Worm (Caenorhabditis elegans) whole organism, L4 larva: Measurements from ENCODE around the gene jhdm-1.

ENCODE experiments used
- F26F4.8 ChIP-seq: fragments of 200-800 bp; sonication (Bioruptor generic); conservative IDR thresholded peaks from 2 replicates; pipeline ENCODE4 v1.3.6; 2022; ENCODE audit warnings: missing genetic modification characterization, missing compliant biosample characterization
- F37D6.2 ChIP-seq: sonication (generic microtip); optimal IDR thresholded peaks from 2 replicates; lab custom pipeline; 2016; ENCODE audit warnings: mild to moderate bottlenecking, missing genetic modification characterization, missing compliant biosample characterization
- F49E8.2 ChIP-seq: sonication (generic microtip); optimal IDR thresholded peaks from 2 replicates; lab custom pipeline; 2016; ENCODE audit warnings: missing compliant biosample characterization, mild to moderate bottlenecking, missing genetic modification characterization, borderline replicate concordance
- T20F7.1 ChIP-seq: fragments of 200-800 bp; sonication (Bioruptor generic); optimal IDR thresholded peaks from 2 replicates; lab custom pipeline; 2018; ENCODE audit warnings: mild to moderate bottlenecking, missing genetic modification characterization, missing compliant biosample characterization
- T26A8.4 ChIP-seq: fragments of 200-800 bp; sonication (Bioruptor generic); IDR thresholded peaks from 2 replicates; pipeline ENCODE4 v1.3.6; 2022; ENCODE audit warnings: missing genetic modification characterization, missing compliant biosample characterization
- Y5F2A.4 ChIP-seq: fragments of 200-800 bp; sonication (Bioruptor generic); optimal IDR thresholded peaks from 2 replicates; lab custom pipeline; 2018; ENCODE audit warnings: mild to moderate bottlenecking, missing genetic modification characterization, missing compliant biosample characterization
- Y75B8A.6 ChIP-seq: fragments of 200-800 bp; sonication (Bioruptor generic); IDR thresholded peaks from 2 replicates; pipeline ENCODE4 v1.3.6; 2022; ENCODE audit warnings: missing genetic modification reagents, missing genetic modification characterization, missing compliant biosample characterization
- ZK337.2 ChIP-seq: fragments of 200-800 bp; sonication (Bioruptor generic); IDR thresholded peaks from 2 replicates; pipeline ENCODE4 v1.3.6; 2022; ENCODE audit warnings: missing genetic modification reagents, missing genetic modification characterization, missing compliant biosample characterization
- ZK546.5 ChIP-seq, 2 experiments: sonication (generic microtip); optimal IDR thresholded peaks; 2 replicates each; lab custom pipeline; 2017; ENCODE audit warnings: missing biosample characterization in 2 of 2, missing genetic modification characterization in 2 of 2
- ama-1 ChIP-seq: fragments of 150-350 bp; optimal IDR thresholded peaks from 2 replicates; lab custom pipeline; 2014; ENCODE audit warnings: inconsistent platforms, mixed read lengths
- ceh-62 ChIP-seq: sonication (generic microtip); optimal IDR thresholded peaks from 2 replicates; lab custom pipeline; 2017; ENCODE audit warnings: missing biosample characterization, missing genetic modification characterization
- cey-2 ChIP-seq: sonication (generic microtip); optimal IDR thresholded peaks from 3 replicates; lab custom pipeline; 2017; ENCODE audit warnings: missing genetic modification characterization, mild to moderate bottlenecking, missing compliant biosample characterization, antibody characterized with exemption, borderline replicate concordance; ENCODE audit not compliant: insufficient read depth
- ctbp-1 ChIP-seq: fragments of 200-800 bp; sonication (Bioruptor generic); IDR thresholded peaks from 2 replicates; pipeline ENCODE4 v1.3.6; 2022; ENCODE audit warnings: missing genetic modification reagents, missing genetic modification characterization, missing compliant biosample characterization
- daf-16 ChIP-seq, 3 experiments: sonication (generic microtip); optimal IDR thresholded peaks; 2 replicates each; lab custom pipeline; 2016 to 2017; ENCODE audit warnings: missing genetic modification characterization in 3 of 3, missing genetic modification reagents in 3 of 3, mild to moderate bottlenecking in 2 of 3, missing compliant biosample characterization in 2 of 3, missing biosample characterization in 1 of 3, moderate library complexity in 1 of 3
- dmd-6 ChIP-seq: fragments of 200-800 bp; sonication (Bioruptor generic); IDR thresholded peaks from 2 replicates; pipeline ENCODE4 v1.3.6; 2022; ENCODE audit warnings: missing genetic modification reagents, missing genetic modification characterization, missing compliant biosample characterization
- dve-1 ChIP-seq: sonication (generic microtip); optimal IDR thresholded peaks from 2 replicates; lab custom pipeline; 2017; ENCODE audit warnings: antibody characterized with exemption, mild to moderate bottlenecking, missing genetic modification characterization, missing compliant biosample characterization; ENCODE audit not compliant: insufficient read depth
- hif-1 ChIP-seq, 2 experiments: sonication (generic microtip); optimal IDR thresholded peaks; 2 replicates each; lab custom pipeline; 2016 to 2017; ENCODE audit warnings: missing compliant biosample characterization in 2 of 2, missing genetic modification characterization in 2 of 2, missing genetic modification reagents in 2 of 2, missing genotype in 2 of 2, mild to moderate bottlenecking in 1 of 2
- hlh-11 ChIP-seq: fragments of 200-800 bp; sonication (Bioruptor generic); optimal IDR thresholded peaks from 2 replicates; lab custom pipeline; 2018; ENCODE audit warnings: mild to moderate bottlenecking, missing genetic modification characterization, missing compliant biosample characterization
- hlh-30 ChIP-seq: sonication (generic microtip); optimal IDR thresholded peaks from 2 replicates; lab custom pipeline; 2017; ENCODE audit warnings: antibody characterized with exemption, mild to moderate bottlenecking, missing genetic modification characterization, missing compliant biosample characterization; ENCODE audit not compliant: insufficient read depth
- jun-1 ChIP-seq: fragments of 150-350 bp; optimal IDR thresholded peaks from 2 replicates; lab custom pipeline; 2014; ENCODE audit warnings: missing biosample characterization, missing genetic modification reagents, missing genetic modification characterization
- lim-7 ChIP-seq: fragments of 200-800 bp; sonication (Bioruptor generic); IDR thresholded peaks from 2 replicates; pipeline ENCODE4 v1.3.6; 2022; ENCODE audit warnings: missing genetic modification characterization, missing compliant biosample characterization
- madf-5 ChIP-seq, 2 experiments: fragments of 200-800 bp; sonication (Bioruptor generic); IDR thresholded peaks; 2 replicates each; pipeline ENCODE4 v1.3.6; 2022; ENCODE audit warnings: missing compliant biosample characterization in 2 of 2, missing genetic modification characterization in 2 of 2
- madf-9 ChIP-seq: fragments of 200-800 bp; sonication (Bioruptor generic); conservative IDR thresholded peaks from 2 replicates; pipeline ENCODE4 v1.3.6; 2022; ENCODE audit warnings: missing genetic modification reagents, missing genetic modification characterization, missing compliant biosample characterization
- mdt-29 ChIP-seq: fragments of 200-800 bp; sonication (Bioruptor generic); IDR thresholded peaks from 2 replicates; pipeline ENCODE4 v1.3.6; 2022; ENCODE audit warnings: missing genetic modification reagents, missing genetic modification characterization, missing compliant biosample characterization
- mep-1 ChIP-seq: fragments of 150-350 bp; sonication (generic microtip); optimal IDR thresholded peaks from 3 replicates; lab custom pipeline; 2014; ENCODE audit warnings: missing biosample characterization, missing genetic modification characterization
- mes-2 ChIP-seq: sonication (generic microtip); optimal IDR thresholded peaks from 2 replicates; lab custom pipeline; 2016; ENCODE audit warnings: missing genotype, mild to moderate bottlenecking, missing genetic modification characterization, missing compliant biosample characterization; ENCODE audit not compliant: poor library complexity, severe bottlenecking
- nhr-11 ChIP-seq: fragments of 150-350 bp; optimal IDR thresholded peaks from 2 replicates; lab custom pipeline; 2014; ENCODE audit warnings: missing biosample characterization, missing genetic modification characterization
- nhr-237 ChIP-seq: sonication (generic microtip); optimal IDR thresholded peaks from 2 replicates; lab custom pipeline; 2017; ENCODE audit warnings: missing biosample characterization, missing genetic modification characterization
- nhr-28 ChIP-seq: fragments of 150-350 bp; optimal IDR thresholded peaks from 2 replicates; lab custom pipeline; 2014; ENCODE audit warnings: missing biosample characterization, missing genetic modification characterization
- nhr-41 ChIP-seq: fragments of 200-800 bp; sonication (Bioruptor generic); IDR thresholded peaks from 2 replicates; pipeline ENCODE4 v1.3.6; 2022; ENCODE audit warnings: missing genetic modification reagents, missing genetic modification characterization, missing compliant biosample characterization
- nhr-42 ChIP-seq: fragments of 200-800 bp; sonication (Bioruptor generic); IDR thresholded peaks from 2 replicates; pipeline ENCODE4 v1.3.6; 2022; ENCODE audit warnings: missing genetic modification characterization, missing compliant biosample characterization
- nhr-48 ChIP-seq: sonication (generic microtip); optimal IDR thresholded peaks from 2 replicates; lab custom pipeline; 2016; ENCODE audit warnings: mild to moderate bottlenecking, missing genetic modification characterization, missing compliant biosample characterization
- nhr-76 ChIP-seq: fragments of 150-350 bp; optimal IDR thresholded peaks from 2 replicates; lab custom pipeline; 2014; ENCODE audit warnings: missing biosample characterization, missing genetic modification characterization
- nhr-77 ChIP-seq: fragments of 150-350 bp; optimal IDR thresholded peaks from 2 replicates; lab custom pipeline; 2014; ENCODE audit warnings: missing biosample characterization, missing genetic modification characterization
- php-3 ChIP-seq: fragments of 200-800 bp; sonication (Bioruptor generic); IDR thresholded peaks from 2 replicates; pipeline ENCODE4 v1.3.6; 2022; ENCODE audit warnings: missing genetic modification reagents, missing genetic modification characterization, missing compliant biosample characterization
- saeg-2 ChIP-seq: fragments of 200-800 bp; sonication (Bioruptor generic); IDR thresholded peaks from 2 replicates; pipeline ENCODE4 v1.3.6; 2022; ENCODE audit warnings: missing genetic modification reagents, missing genetic modification characterization, missing compliant biosample characterization
- snpc-1.2 ChIP-seq: fragments of 200-800 bp; sonication (Bioruptor generic); IDR thresholded peaks from 2 replicates; pipeline ENCODE4 v1.3.6; 2022; ENCODE audit warnings: missing genetic modification reagents, missing genetic modification characterization, missing compliant biosample characterization
- spr-3 ChIP-seq: fragments of 200-800 bp; sonication (Bioruptor generic); optimal IDR thresholded peaks from 2 replicates; lab custom pipeline; 2018; ENCODE audit warnings: mild to moderate bottlenecking, missing genetic modification characterization, missing compliant biosample characterization
- tra-1 ChIP-seq: fragments of 200-800 bp; sonication (Bioruptor generic); IDR thresholded peaks from 2 replicates; pipeline ENCODE4 v1.3.6; 2022; ENCODE audit warnings: missing genetic modification reagents, missing genetic modification characterization, missing compliant biosample characterization
- unc-130 ChIP-seq: sonication (generic microtip); optimal IDR thresholded peaks from 2 replicates; lab custom pipeline; 2016; ENCODE audit warnings: missing genetic modification reagents, missing genetic modification characterization, missing compliant biosample characterization
- unc-39 ChIP-seq: sonication (generic microtip); optimal IDR thresholded peaks from 2 replicates; lab custom pipeline; 2017; ENCODE audit warnings: missing biosample characterization, missing genetic modification characterization
- zag-1 ChIP-seq: fragments of 150-350 bp; optimal IDR thresholded peaks from 2 replicates; lab custom pipeline; 2014; ENCODE audit warnings: missing biosample characterization, missing genetic modification characterization
- zfp-3 ChIP-seq: fragments of 200-800 bp; sonication (Bioruptor generic); conservative IDR thresholded peaks from 2 replicates; pipeline ENCODE4 v1.3.6; 2022; ENCODE audit warnings: missing genetic modification reagents, missing genetic modification characterization, missing compliant biosample characterization
- zip-11 ChIP-seq: fragments of 200-800 bp; sonication (Bioruptor generic); IDR thresholded peaks from 2 replicates; pipeline ENCODE4 v1.3.6; 2022; ENCODE audit warnings: missing genetic modification characterization, missing compliant biosample characterization
- ztf-11 ChIP-seq: fragments of 150-350 bp; optimal IDR thresholded peaks from 2 replicates; lab custom pipeline; 2014; ENCODE audit warnings: missing biosample characterization, missing genetic modification characterization

jhdm-1 gene

DNA sequence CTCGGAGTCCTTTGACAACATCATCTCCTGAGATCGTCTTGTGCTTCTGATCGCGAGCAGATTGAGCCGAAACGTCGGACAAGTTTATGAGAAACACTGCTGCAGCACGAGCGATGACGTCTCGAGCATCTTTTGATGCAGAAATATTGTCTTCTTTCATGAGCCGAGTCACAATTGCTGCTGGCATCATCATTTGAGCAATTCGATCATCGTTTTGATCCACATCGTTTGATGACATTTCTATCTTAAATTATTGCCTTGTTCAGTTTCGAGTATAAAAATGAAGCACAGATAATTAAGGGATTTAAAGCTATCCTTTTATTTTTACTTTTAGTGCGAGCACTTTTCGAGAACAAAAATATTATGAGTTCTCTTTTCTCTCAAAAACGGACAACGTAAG, 8.3 kb downstream of the jhdm-1 start, which contains the start of gene T26A5.8 (continued):
- peak; percentile 61 for TF ChIP-seq mep-1 (tag; lab: Kevin White, UChicago)

DNA sequence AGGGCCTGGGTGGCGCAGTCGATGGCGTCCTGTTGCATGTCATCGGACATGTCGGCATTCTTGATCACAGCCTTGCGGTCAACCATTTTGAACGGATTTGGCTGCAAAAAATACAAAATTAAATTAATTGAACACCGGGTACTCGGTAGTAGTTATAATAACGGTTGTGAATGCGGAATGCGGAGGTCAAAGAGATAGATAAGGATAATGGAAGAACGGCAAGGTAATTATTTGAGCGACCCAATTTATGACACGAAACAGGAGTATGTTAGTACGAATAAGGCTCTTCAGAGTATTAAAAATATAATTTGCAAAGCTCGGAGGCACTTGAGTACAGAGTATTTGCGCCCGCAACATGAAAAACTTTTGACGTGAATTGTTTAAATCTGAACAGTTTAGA, 9.4 kb downstream of the jhdm-1 start, which contains the start of gene dlc-1:
Gene dlc-1 (minus strand): TSS at position 101 of the 400 bp plus-strand sequence.
- TF ChIP-seq nhr-48 (tag; lab: Kevin White, UChicago) (no peak), zfp-3 (GFP tag; lab: Robert Waterston, UW) (0 out of 2 replicates have a peak, but pooled peaks have one; percentile 2)

DNA sequence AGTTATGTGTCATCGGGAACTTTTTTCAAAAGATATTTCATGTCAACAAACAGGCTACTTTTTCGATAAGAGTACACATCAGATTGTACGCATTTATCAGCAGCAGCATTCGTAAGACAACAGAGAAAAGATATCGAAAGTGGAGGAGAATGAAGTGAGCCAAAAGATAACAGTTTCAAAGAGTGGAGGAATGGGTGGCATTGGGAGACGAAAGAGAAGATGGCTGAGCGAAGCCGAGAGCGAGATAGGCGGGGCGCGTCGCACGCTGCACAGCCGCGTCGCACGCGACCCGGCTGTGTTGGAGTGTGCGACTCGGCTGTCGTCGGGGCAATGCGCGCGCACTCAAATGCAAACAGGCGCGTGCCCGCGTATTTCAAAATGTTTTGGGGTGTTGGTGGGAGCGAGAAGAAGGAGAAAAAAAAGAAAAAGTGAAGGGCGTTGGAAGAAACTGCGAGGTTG, 9.9 kb downstream of the jhdm-1 start:
- TF ChIP-seq F49E8.2 (tag; lab: Kevin White, UChicago) (no peak), snpc-1.2 (peak; percentile 77), unc-130 (GFP tag; lab: Kevin White, UChicago) (peak; percentile 7), spr-3 (GFP tag; lab: Kevin White, UChicago) (peak; percentile 71), T26A8.4 (GFP tag; lab: Robert Waterston, UW) (peak; percentile 92), F26F4.8 (GFP tag; lab: Robert Waterston, UW) (no peak), lim-7 (no peak), ZK337.2 (GFP tag; lab: Robert Waterston, UW) (no peak), nhr-28 (tag; lab: Kevin White, UChicago) (peak; percentile 91), T20F7.1 (GFP tag; lab: Kevin White, UChicago) (peak; percentile 72), nhr-11 (peak; percentile 60), Y5F2A.4 (GFP tag; lab: Kevin White, UChicago) (peak; percentile 46), tra-1 (GFP tag; lab: Robert Waterston, UW) (peak; percentile 95), cey-2 (no peak), mes-2 (peak; percentile 71), dve-1 (tag; lab: Kevin White, UChicago) (peak; percentile 96), ztf-11 (tag; lab: Kevin White, UChicago) (no peak), mdt-29 (GFP tag; lab: Robert Waterston, UW) (peak; percentile 85), F37D6.2 (peak; percentile 47), nhr-41 (0 out of 2 replicates have a peak, but pooled peaks have one; percentile 22), ceh-62 (no peak), hif-1 (tag; optimal IDR thresholded peaks at IDR 0.05; lab: Kevin White, UChicago) (peak in 1 of 2 experiments; percentile 85), Y75B8A.6 (GFP tag; lab: Robert Waterston, UW) (0 out of 2 replicates have a peak, but pooled peaks have one; percentile 54), zip-11 (GFP tag; lab: Robert Waterston, UW) (no peak), madf-5 (GFP tag; IDR thresholded peaks at IDR 0.05; lab: Robert Waterston, UW) (no peak), hlh-30 (peak; percentile 95), nhr-42 (peak; percentile 84), php-3 (GFP tag; lab: Robert Waterston, UW) (peak; percentile 88), ZK546.5 (tag; optimal IDR thresholded peaks at IDR 0.05; lab: Kevin White, UChicago) (no peak), unc-39 (no peak), nhr-77 (peak; percentile 85), hlh-11 (tag; lab: Kevin White, UChicago) (peak; percentile 97), zfp-3 (GFP tag; lab: Robert Waterston, UW) (peak; percentile 87; the same call in 1 of the 2 replicates), nhr-48 (tag; lab: Kevin White, UChicago) (peak; percentile 89), ama-1 (peak; percentile 89), ctbp-1 (GFP tag; lab: Robert Waterston, UW) (peak; percentile 89), madf-9 (GFP tag; lab: Robert Waterston, UW) (peak; percentile 76), nhr-237 (no peak), saeg-2 (GFP tag; lab: Robert Waterston, UW) (peak; percentile 70; the same call in 1 of the 2 replicates), nhr-76 (tag; lab: Kevin White, UChicago) (no peak), daf-16 (GFP tag; optimal IDR thresholded peaks at IDR 0.05; lab: Kevin White, UChicago) (peak; percentile 82 to 84), daf-16 (tag; optimal IDR thresholded peaks at IDR 0.05; lab: Kevin White, UChicago) (peak; percentile 94), dmd-6 (peak; percentile 95), zag-1 (tag; lab: Kevin White, UChicago) (no peak), jun-1 (tag; lab: Kevin White, UChicago) (peak; percentile 25)
